Worm (Caenorhabditis elegans): ENCODE data around the gene F17H10.4.
A peak's percentile ranks its signal among the peaks of the same experiment; 100 is the strongest.

F17H10.4 gene

ce11 chrX:13158487-13158886, 32.2 kb upstream of the F17H10.4 start:
- TF ChIP-seq mes-2 (tag; optimal IDR thresholded peaks at IDR 0.05; ENCODE audit: poor library complexity, severe bottlenecking) (peak; percentile 12), hlh-11 (tag; optimal IDR thresholded peaks at IDR 0.05) (no peak), aha-1 (tag) (peak; percentile 10)

- TF ChIP-seq ceh-28 (tag; optimal IDR thresholded peaks at IDR 0.05) (peak; percentile 70), nhr-25 (tag; optimal IDR thresholded peaks at IDR 0.05; ENCODE audit: borderline replicate concordance, insufficient read depth) (peak; percentile 29), unc-62 (GFP tag; optimal IDR thresholded peaks at IDR 0.05 in 1 of 2) (peak in 1 of 2 experiments; percentile 34), unc-62 (tag; optimal IDR thresholded peaks at IDR 0.05) (no peak), dve-1 (tag; optimal IDR thresholded peaks at IDR 0.05; ENCODE audit: insufficient read depth) (peak; percentile 30), rbr-2 (tag; optimal IDR thresholded peaks at IDR 0.05) (no peak), ceh-82 (tag; optimal IDR thresholded peaks at IDR 0.05) (no peak), nhr-76 (tag; optimal IDR thresholded peaks at IDR 0.05) (no peak), daf-16 (GFP tag; optimal IDR thresholded peaks at IDR 0.05) (no peak), daf-16 (tag; optimal IDR thresholded peaks at IDR 0.05) (peak; percentile 13), ama-1 (optimal IDR thresholded peaks at IDR 0.05) (no peak), aha-1 (tag) (peak; percentile 97), snpc-4 (tag; optimal IDR thresholded peaks at IDR 0.05) (no peak), nhr-28 (tag; optimal IDR thresholded peaks at IDR 0.05) (peak; percentile 26)
Measured at ce11 chrX:13157112-13157768, 30.9 kb upstream of the F17H10.4 start.

ce11 chrX:13155730-13156129, 29.4 kb upstream of the F17H10.4 start:
- TF ChIP-seq ztf-11 (tag; optimal IDR thresholded peaks at IDR 0.05), result no peak
- no peak for TF ChIP-seq lir-3 (tag; optimal IDR thresholded peaks at IDR 0.05)
- TF ChIP-seq T20F7.1 (GFP tag; optimal IDR thresholded peaks at IDR 0.05), result no peak
- TF ChIP-seq ceh-44 (GFP tag; IDR thresholded peaks at IDR 0.05), result no peak
- TF ChIP-seq tra-1 (GFP tag; IDR thresholded peaks at IDR 0.05), result no peak
- no peak for TF ChIP-seq pha-4 (GFP tag; IDR thresholded peaks at IDR 0.05)
- TF ChIP-seq pha-4 (tag; optimal IDR thresholded peaks at IDR 0.05), result no peak
- peak; percentile 72 for TF ChIP-seq fkh-10 (GFP tag; optimal IDR thresholded peaks at IDR 0.05)
- TF ChIP-seq unc-62 (GFP tag; optimal IDR thresholded peaks at IDR 0.05 in 1 of 2), result peak in 1 of 2 experiments; percentile 38
- TF ChIP-seq unc-62 (tag; optimal IDR thresholded peaks at IDR 0.05), result no peak
- no peak for TF ChIP-seq F26F4.8 (GFP tag; conservative IDR thresholded peaks at IDR 0.05)
- TF ChIP-seq ceh-82 (tag; optimal IDR thresholded peaks at IDR 0.05), result no peak

DNA sequence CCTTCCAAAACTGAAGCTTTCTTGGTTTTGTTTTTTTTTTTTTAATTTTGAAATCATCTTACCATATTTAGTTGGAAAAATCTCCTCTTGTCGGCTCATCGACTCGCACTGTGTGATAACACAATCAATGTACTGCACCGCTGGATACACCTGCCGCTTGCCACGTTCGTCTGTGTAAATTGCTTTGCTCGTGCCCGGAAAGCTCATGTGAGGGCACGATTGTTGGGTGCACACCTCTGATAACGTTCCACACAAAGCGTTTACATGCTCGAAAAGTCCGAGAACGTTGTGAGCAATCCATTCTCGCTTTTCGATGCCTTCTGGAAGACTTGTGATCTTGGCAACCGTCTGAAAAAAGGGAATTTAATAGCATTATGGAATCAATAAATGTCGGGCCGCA, 28.2 kb upstream of the F17H10.4 start:
- TF ChIP-seq daf-12 (tag; optimal IDR thresholded peaks at IDR 0.05) (no peak), mxl-2 (GFP tag; conservative IDR thresholded peaks at IDR 0.05) (no peak), lin-29 (GFP tag; IDR thresholded peaks at IDR 0.05) (no peak), lsy-2 (tag; optimal IDR thresholded peaks at IDR 0.05) (no peak), dmd-6 (GFP tag; IDR thresholded peaks at IDR 0.05) (0 out of 2 replicates have a peak, but pooled peaks have one; percentile 23), ZK337.2 (GFP tag; IDR thresholded peaks at IDR 0.05) (no peak), hlh-11 (tag; optimal IDR thresholded peaks at IDR 0.05) (peak; percentile 27), aha-1 (tag) (no peak), aly-2 (tag; optimal IDR thresholded peaks at IDR 0.05) (no peak), nhr-28 (tag; optimal IDR thresholded peaks at IDR 0.05) (no peak), lim-7 (GFP tag; IDR thresholded peaks at IDR 0.05) (no peak), hlh-30 (tag; optimal IDR thresholded peaks at IDR 0.05; ENCODE audit: insufficient read depth) (peak; percentile 29), dve-1 (tag; optimal IDR thresholded peaks at IDR 0.05; ENCODE audit: insufficient read depth) (peak; percentile 3), ceh-82 (tag; optimal IDR thresholded peaks at IDR 0.05) (no peak), jun-1 (tag; optimal IDR thresholded peaks at IDR 0.05) (no peak)

Measured in whole organism, L4 larva.